Worm (Caenorhabditis elegans): Measurements from ENCODE around the gene C16C8.5.
"Not testable (repeated sequence)": the region's sequence is repeated elsewhere in the genome, so short reads cannot be mapped to it uniquely, and the experiment has no call there.

C16C8.5 gene

ce11 chrII:3445285-3445806, at the start of gene C16C8.5, which contains the start of gene C16C8.16:
TSS of gene C16C8.5 (minus strand) at chrII:3445385.
TSS of gene C16C8.16 (plus strand) at chrII:3445756.
- TF ChIP-seq dao-5 (tag; optimal IDR thresholded peaks at IDR 0.05) (no peak), W03F9.2 (tag; optimal IDR thresholded peaks at IDR 0.05) (no peak), him-1 (tag; optimal IDR thresholded peaks at IDR 0.05) (no peak)

- not testable (repeated sequence) for TF ChIP-seq him-1, dao-5, W03F9.2 (tag; optimal IDR thresholded peaks at IDR 0.05)
These were observed 45.6 kb upstream of the C16C8.5 start, which contains the start of gene fbxb-112 for ce11 chrII:3490797-3491196. TSS of gene fbxb-112 (plus strand) at chrII:3491097.

- no peak for TF ChIP-seq dao-5 (tag; optimal IDR thresholded peaks at IDR 0.05)
- TF ChIP-seq him-1 (tag; optimal IDR thresholded peaks at IDR 0.05): no peak
- no peak for TF ChIP-seq W03F9.2 (tag; optimal IDR thresholded peaks at IDR 0.05)
These were observed 37.0 kb upstream of the C16C8.5 start, which contains the start of gene smu-2 for ce11 chrII:3482231-3482630. TSS of gene smu-2 (plus strand) at chrII:3482408.

- TF ChIP-seq him-1 (tag; optimal IDR thresholded peaks at IDR 0.05) (no peak), W03F9.2 (tag; optimal IDR thresholded peaks at IDR 0.05) (no peak), dao-5 (tag; optimal IDR thresholded peaks at IDR 0.05) (no peak)
These were observed 36.4 kb upstream of the C16C8.5 start, which contains the start of gene Y49F6B.8 for ce11 chrII:3481584-3481983. TSS of gene Y49F6B.8 (minus strand) at chrII:3481684.

ce11 chrII:3477171-3477570, 32.0 kb upstream of the C16C8.5 start, which contains the start of gene fbxb-104:
TSS of gene fbxb-104 (minus strand) at chrII:3477271.
- TF ChIP-seq dao-5 (tag; optimal IDR thresholded peaks at IDR 0.05) (no peak), him-1 (tag; optimal IDR thresholded peaks at IDR 0.05) (no peak), W03F9.2 (tag; optimal IDR thresholded peaks at IDR 0.05) (no peak)

ce11 chrII:3476536-3476935, 31.4 kb upstream of the C16C8.5 start:
- no peak for TF ChIP-seq W03F9.2 (tag; optimal IDR thresholded peaks at IDR 0.05)
- no peak for TF ChIP-seq him-1 (tag; optimal IDR thresholded peaks at IDR 0.05)
- TF ChIP-seq dao-5 (tag; optimal IDR thresholded peaks at IDR 0.05): no peak

- no peak for TF ChIP-seq dao-5 (tag; optimal IDR thresholded peaks at IDR 0.05)
These were observed 28.6 kb upstream of the C16C8.5 start, which contains the start of gene sdz-32 for ce11 chrII:3473744-3474143. TSS of gene sdz-32 (plus strand) at chrII:3474044.

- TF ChIP-seq W03F9.2 (tag; optimal IDR thresholded peaks at IDR 0.05) (no peak), dao-5 (tag; optimal IDR thresholded peaks at IDR 0.05) (no peak), him-1 (tag; optimal IDR thresholded peaks at IDR 0.05) (no peak)
These were observed 27.6 kb upstream of the C16C8.5 start, which contains the start of gene Y49F6B.6 for ce11 chrII:3472817-3473216. TSS of gene Y49F6B.6 (plus strand) at chrII:3473117.

ce11 chrII:3472316-3472715, 27.1 kb upstream of the C16C8.5 start, which contains the start of gene Y49F6B.12:
TSS of gene Y49F6B.12 (minus strand) at chrII:3472416.
- no peak for TF ChIP-seq W03F9.2 (tag; optimal IDR thresholded peaks at IDR 0.05)
- no peak for TF ChIP-seq him-1 (tag; optimal IDR thresholded peaks at IDR 0.05)
- no peak for TF ChIP-seq dao-5 (tag; optimal IDR thresholded peaks at IDR 0.05)

- no peak for TF ChIP-seq dao-5 (tag; optimal IDR thresholded peaks at IDR 0.05)
- no peak for TF ChIP-seq him-1 (tag; optimal IDR thresholded peaks at IDR 0.05)
- TF ChIP-seq W03F9.2 (tag; optimal IDR thresholded peaks at IDR 0.05): no peak
These were observed 26.4 kb upstream of the C16C8.5 start, which contains the start of gene Y49F6B.13 for ce11 chrII:3471603-3472002. TSS of gene Y49F6B.13 (minus strand) at chrII:3471703.

ce11 chrII:3470549-3470948, 25.4 kb upstream of the C16C8.5 start, which contains the start of gene Y49F6B.20:
TSS of gene Y49F6B.20 (minus strand) at chrII:3470649.
- no peak for TF ChIP-seq dao-5 (tag; optimal IDR thresholded peaks at IDR 0.05)
- TF ChIP-seq W03F9.2 (tag; optimal IDR thresholded peaks at IDR 0.05): no peak
- TF ChIP-seq him-1 (tag; optimal IDR thresholded peaks at IDR 0.05): no peak

- not testable (repeated sequence) for TF ChIP-seq W03F9.2, dao-5, him-1 (tag; optimal IDR thresholded peaks at IDR 0.05)
These were observed 19.4 kb upstream of the C16C8.5 start, which contains the start of gene C16C8.10 for ce11 chrII:3464580-3464979. TSS of gene C16C8.10 (minus strand) at chrII:3464680.

ce11 chrII:3463097-3463496, 17.9 kb upstream of the C16C8.5 start, which contains the start of gene C16C8.9:
TSS of gene C16C8.9 (minus strand) at chrII:3463197.
- TF ChIP-seq W03F9.2 (tag; optimal IDR thresholded peaks at IDR 0.05) (no peak), him-1 (tag; optimal IDR thresholded peaks at IDR 0.05) (no peak), dao-5 (tag; optimal IDR thresholded peaks at IDR 0.05) (no peak)

ce11 chrII:3461586-3461985, 16.4 kb upstream of the C16C8.5 start, which contains the start of gene C16C8.8:
TSS of gene C16C8.8 (minus strand) at chrII:3461686.
- no peak for TF ChIP-seq him-1 (tag; optimal IDR thresholded peaks at IDR 0.05)
- no peak for TF ChIP-seq dao-5 (tag; optimal IDR thresholded peaks at IDR 0.05)
- no peak for TF ChIP-seq W03F9.2 (tag; optimal IDR thresholded peaks at IDR 0.05)

Measured in whole organism, L4/young adult.